Fruit fly (Drosophila melanogaster): ENCODE data around the gene atk.

atk gene

DNA sequence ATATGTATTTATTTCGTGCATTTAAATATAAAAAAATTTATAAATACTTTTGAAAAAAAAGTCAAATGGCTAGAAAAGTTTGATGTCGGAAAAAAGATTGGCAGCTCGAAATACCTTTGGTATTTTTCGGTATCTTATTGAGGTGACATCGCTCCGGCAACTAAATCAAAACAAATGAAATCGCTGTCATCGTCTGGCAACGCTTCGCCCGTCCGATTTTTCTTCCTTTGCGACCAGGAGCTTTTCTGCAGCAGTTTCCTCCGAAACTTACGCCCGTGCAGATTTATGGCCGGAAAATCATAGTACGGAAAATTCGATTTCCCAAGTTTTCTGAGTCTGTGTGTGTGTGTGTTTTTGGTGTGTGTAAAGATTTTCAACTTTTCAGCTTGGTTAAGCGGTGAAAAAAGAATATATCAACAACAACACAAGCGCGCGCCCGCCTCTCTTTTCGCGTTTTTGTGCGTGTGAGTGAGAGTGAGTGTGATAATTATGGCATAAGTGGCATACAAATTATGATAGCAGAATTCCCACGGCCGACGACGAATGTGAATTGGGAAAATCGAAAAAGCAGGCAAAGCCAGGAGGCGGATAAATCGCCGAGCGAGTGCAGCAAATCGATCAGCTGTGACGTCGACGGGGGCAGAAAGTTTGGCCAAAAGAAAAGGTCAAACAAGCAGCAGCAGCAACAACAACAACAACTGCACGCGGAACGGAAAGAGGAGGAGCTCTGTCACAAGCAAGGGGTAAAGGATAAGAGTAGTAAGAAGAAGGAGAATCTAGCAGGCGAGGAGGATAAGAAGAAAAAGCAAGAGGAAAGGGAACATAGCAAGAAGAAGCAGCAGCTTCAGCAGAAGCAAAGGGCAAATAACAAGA lies 32.7 kb upstream of the atk start, which contains the start of gene CG32425 (continued):
- TF ChIP-seq chinmo (GFP tag; IDR thresholded peaks at IDR 0.05; ENCODE audit: partially characterized antibody) (no peak), H15 (GFP tag; IDR thresholded peaks at IDR 0.05) (no peak), wek (GFP tag; optimal IDR thresholded peaks at IDR 0.05) (no peak), CHES-1-like (GFP tag; optimal IDR thresholded peaks at IDR 0.05) (no peak), sc (optimal IDR thresholded peaks at IDR 0.05) (no peak), sc (GFP tag; optimal IDR thresholded peaks at IDR 0.05) (no peak), Sin3A (optimal IDR thresholded peaks at IDR 0.05) (no peak), ewg (GFP tag; optimal IDR thresholded peaks at IDR 0.05) (no peak), CoRest (tag; optimal IDR thresholded peaks at IDR 0.05) (peak; percentile 36), Deaf1 (tag; optimal IDR thresholded peaks at IDR 0.05) (no peak), sens (GFP tag) (peak; percentile 65), CG10654 (GFP tag; optimal IDR thresholded peaks at IDR 0.05) (peak; percentile 8), pum (GFP tag; optimal IDR thresholded peaks at IDR 0.05) (no peak), CG2120 (GFP tag; optimal IDR thresholded peaks at IDR 0.05) (peak; percentile 28), cato (GFP tag; optimal IDR thresholded peaks at IDR 0.05; ENCODE audit: borderline replicate concordance) (no peak), mirr (GFP tag; optimal IDR thresholded peaks at IDR 0.05) (no peak), CG1792 (GFP tag; optimal IDR thresholded peaks at IDR 0.05) (no peak), ci (GFP tag; IDR thresholded peaks at IDR 0.05) (no peak), CG13287 (GFP tag; IDR thresholded peaks at IDR 0.05; ENCODE audit: partially characterized antibody) (peak; percentile 30; the same call in 1 of the 2 replicates), Dp (GFP tag; optimal IDR thresholded peaks at IDR 0.05) (peak; percentile 44), Awh (GFP tag; IDR thresholded peaks at IDR 0.05) (no peak), tx (GFP tag; optimal IDR thresholded peaks at IDR 0.05) (no peak), dati (GFP tag; IDR thresholded peaks at IDR 0.05) (no peak), CG11696 (GFP tag; IDR thresholded peaks at IDR 0.05) (no peak), Rfx (GFP tag; IDR thresholded peaks at IDR 0.05) (peak; percentile 36; the same call in 1 of the 2 replicates), ATbp (GFP tag; optimal IDR thresholded peaks at IDR 0.05) (no peak), exex (tag; optimal IDR thresholded peaks at IDR 0.05) (peak; percentile 80), Dip3 (GFP tag; optimal IDR thresholded peaks at IDR 0.05) (no peak), chn (GFP tag; optimal IDR thresholded peaks at IDR 0.05) (no peak), CG16779 (GFP tag; IDR thresholded peaks at IDR 0.05) (no peak), phol (tag; optimal IDR thresholded peaks at IDR 0.05) (peak; percentile 40), ara (GFP tag; IDR thresholded peaks at IDR 0.05) (no peak), ken (GFP tag; IDR thresholded peaks at IDR 0.05) (peak; percentile 49; the same call in 1 of the 3 replicates), CG10209 (GFP tag; optimal IDR thresholded peaks at IDR 0.05) (no peak), tio (GFP tag; optimal IDR thresholded peaks at IDR 0.05) (no peak), salm (tag; optimal IDR thresholded peaks at IDR 0.05) (no peak), CG1602 (GFP tag; optimal IDR thresholded peaks at IDR 0.05) (no peak), dysf (GFP tag; IDR thresholded peaks at IDR 0.05) (no peak), CG8388 (GFP tag; optimal IDR thresholded peaks at IDR 0.05) (no peak), CG15601 (tag; optimal IDR thresholded peaks at IDR 0.05) (no peak), CG8765 (GFP tag; IDR thresholded peaks at IDR 0.05) (no peak), gcm (GFP tag; optimal IDR thresholded peaks at IDR 0.05) (no peak), vvl (GFP tag; IDR thresholded peaks at IDR 0.05) (no peak; the same call in 1 of the 2 replicates), ash1 (GFP tag; optimal IDR thresholded peaks at IDR 0.05) (no peak), CG2202 (tag; optimal IDR thresholded peaks at IDR 0.05) (no peak), dimm (GFP tag; IDR thresholded peaks at IDR 0.05) (no peak), CG6765 (GFP tag; optimal IDR thresholded peaks at IDR 0.05) (no peak), pita (GFP tag; optimal IDR thresholded peaks at IDR 0.05) (no peak), CG4854 (GFP tag; optimal IDR thresholded peaks at IDR 0.05) (no peak), TFAM (GFP tag; optimal IDR thresholded peaks at IDR 0.05) (no peak)
